Worm (Caenorhabditis elegans): ENCODE measurements around the gene coh-3.

- TF ChIP-seq tab-1 (GFP tag; IDR thresholded peaks at IDR 0.05) (no peak), flt-1 (GFP tag; IDR thresholded peaks at IDR 0.05) (no peak), ztf-29 (GFP tag; IDR thresholded peaks at IDR 0.05) (no peak), ztf-23 (GFP tag; IDR thresholded peaks at IDR 0.05) (no peak)
Measured at ce11 chrV:14503065-14503464, 45.8 kb downstream of the coh-3 start.
